Fruit fly (Drosophila melanogaster) Kc167 (cell line): ENCODE measurements around the gene CG3184.

Experiments
- Myc ChIP-seq: fragments of >200 bp; optimal IDR thresholded peaks from 2 replicates; lab custom pipeline; 2017; ENCODE audit warnings: missing external identifiers
- h ChIP-seq: fragments of >200 bp; optimal IDR thresholded peaks from 3 replicates; lab custom pipeline; 2018; ENCODE audit warnings: missing external identifiers
- insv ChIP-seq: fragments of >200 bp; optimal IDR thresholded peaks from 3 replicates; lab custom pipeline; 2018; ENCODE audit warnings: missing external identifiers
- psq ChIP-seq: fragments of >200 bp; optimal IDR thresholded peaks from 2 replicates; lab custom pipeline; 2017; ENCODE audit warnings: missing external identifiers
- ttk ChIP-seq: sonication (Bioruptor generic); optimal IDR thresholded peaks from 2 replicates; lab custom pipeline; 2017; ENCODE audit warnings: missing external identifiers

- TF ChIP-seq insv (lab: Kevin White, UChicago) (no peak), h (lab: Kevin White, UChicago) (no peak), psq (lab: Kevin White, UChicago) (no peak), ttk (lab: Kevin White, UChicago) (no peak), Myc (lab: Kevin White, UChicago) (no peak)
Observed at dm6 chrX:6687267-6687666, 1.3 kb downstream of the CG3184 start, which contains the start of gene CG44303.
